Worm (Caenorhabditis elegans) whole organism, midembryonic: Measurements from ENCODE around the gene C46H3.1.

Source experiments
- T22C8.4 ChIP-seq: fragments of 200-800 bp; sonication (Bioruptor generic); IDR thresholded peaks from 2 replicates; pipeline ENCODE4 v1.3.6; 2022; ENCODE audit warnings: missing genetic modification characterization, missing compliant biosample characterization
- cog-1 ChIP-seq: sonication (generic microtip); optimal IDR thresholded peaks from 2 replicates; lab custom pipeline; 2016; ENCODE audit warnings: missing genetic modification characterization, missing compliant biosample characterization
- flt-1 ChIP-seq: fragments of 200-800 bp; sonication (Bioruptor generic); IDR thresholded peaks from 2 replicates; pipeline ENCODE4 v1.3.6; 2022; ENCODE audit warnings: missing genetic modification characterization, missing compliant biosample characterization
- klf-2 ChIP-seq: fragments of 200-800 bp; sonication (Bioruptor generic); conservative IDR thresholded peaks from 2 replicates; pipeline ENCODE4 v1.3.6; 2022; ENCODE audit warnings: missing genetic modification reagents, missing genetic modification characterization, missing compliant biosample characterization
- med-1 ChIP-seq: sonication (generic microtip); optimal IDR thresholded peaks from 2 replicates; lab custom pipeline; 2017; ENCODE audit warnings: missing genetic modification characterization, mild to moderate bottlenecking, missing compliant biosample characterization, antibody characterized with exemption, missing genetic modification reagents; ENCODE audit not compliant: insufficient read depth
- ref-1 ChIP-seq: fragments of 200-800 bp; sonication (Bioruptor generic); conservative IDR thresholded peaks from 2 replicates; pipeline ENCODE4 v1.3.6; 2022; ENCODE audit warnings: missing genetic modification reagents, missing genetic modification characterization, missing compliant biosample characterization
- tab-1 ChIP-seq: fragments of 200-800 bp; sonication (Bioruptor generic); IDR thresholded peaks from 2 replicates; pipeline ENCODE4 v1.3.6; 2022; ENCODE audit warnings: missing genetic modification characterization, missing compliant biosample characterization
- ztf-23 ChIP-seq: fragments of 200-800 bp; sonication (Bioruptor generic); IDR thresholded peaks from 2 replicates; pipeline ENCODE4 v1.3.6; 2022; ENCODE audit warnings: missing genetic modification reagents, missing genetic modification characterization, missing compliant biosample characterization
- ztf-29 ChIP-seq: fragments of 200-800 bp; sonication (Bioruptor generic); IDR thresholded peaks from 2 replicates; pipeline ENCODE4 v1.3.6; 2022; ENCODE audit warnings: missing genetic modification reagents, missing genetic modification characterization, missing compliant biosample characterization

C46H3.1 gene

ce11 chrX:1185474-1185873 lies 23.7 kb upstream of the C46H3.1 start:
- TF ChIP-seq T22C8.4 (GFP tag; lab: Robert Waterston, UW) (no peak), ref-1 (GFP tag; lab: Robert Waterston, UW) (no peak), ztf-29 (no peak), tab-1 (no peak)

- TF ChIP-seq cog-1 (tag; lab: Kevin White, UChicago), result peak; percentile 3
- TF ChIP-seq klf-2 (GFP tag; lab: Robert Waterston, UW), result no peak
Observed at ce11 chrX:1191582-1191981, 17.6 kb upstream of the C46H3.1 start, which contains the start of gene T13G4.4. TSS of gene T13G4.4 (minus strand) at chrX:1191678.

- TF ChIP-seq tab-1 (no peak), cog-1 (tag; lab: Kevin White, UChicago) (no peak)
Observed at ce11 chrX:1192848-1193247, 16.3 kb upstream of the C46H3.1 start, which contains the start of gene T13G4.1. TSS of gene T13G4.1 (plus strand) at chrX:1193148.

- TF ChIP-seq klf-2 (GFP tag; lab: Robert Waterston, UW), result 0 out of 2 replicates have a peak, but pooled peaks have one; percentile 7
Observed at ce11 chrX:1195178-1195750, 13.9 kb upstream of the C46H3.1 start.

ce11 chrX:1202638-1203037 lies 6.6 kb upstream of the C46H3.1 start:
- TF ChIP-seq ref-1 (GFP tag; lab: Robert Waterston, UW) (no peak), klf-2 (GFP tag; lab: Robert Waterston, UW) (no peak), ztf-29 (no peak), ztf-23 (no peak), tab-1 (no peak), T22C8.4 (GFP tag; lab: Robert Waterston, UW) (no peak), flt-1 (GFP tag; lab: Robert Waterston, UW) (no peak), cog-1 (tag; lab: Kevin White, UChicago) (no peak), med-1 (no peak)

ce11 chrX:1206029-1206428 lies 3.2 kb upstream of the C46H3.1 start, which contains the start of gene T13G4.7:
TSS of gene T13G4.7 (minus strand) at chrX:1206129.
- TF ChIP-seq ref-1 (GFP tag; lab: Robert Waterston, UW), result no peak
- TF ChIP-seq med-1, result no peak
- no peak for TF ChIP-seq flt-1 (GFP tag; lab: Robert Waterston, UW)
- TF ChIP-seq cog-1 (tag; lab: Kevin White, UChicago), result no peak
- no peak for TF ChIP-seq klf-2 (GFP tag; lab: Robert Waterston, UW)
- TF ChIP-seq ztf-29, result no peak
- TF ChIP-seq T22C8.4 (GFP tag; lab: Robert Waterston, UW), result no peak
- no peak for TF ChIP-seq ztf-23
- no peak for TF ChIP-seq tab-1

ce11 chrX:1207915-1208314 lies 1.3 kb upstream of the C46H3.1 start:
- TF ChIP-seq med-1 (no peak), T22C8.4 (GFP tag; lab: Robert Waterston, UW) (no peak), ztf-23 (no peak), flt-1 (GFP tag; lab: Robert Waterston, UW) (no peak)

ce11 chrX:1213136-1213535 lies 3.9 kb downstream of the C46H3.1 start:
- TF ChIP-seq klf-2 (GFP tag; lab: Robert Waterston, UW) (no peak), cog-1 (tag; lab: Kevin White, UChicago) (no peak), tab-1 (no peak), flt-1 (GFP tag; lab: Robert Waterston, UW) (no peak), ztf-29 (no peak), ztf-23 (no peak), med-1 (no peak), ref-1 (GFP tag; lab: Robert Waterston, UW) (no peak), T22C8.4 (GFP tag; lab: Robert Waterston, UW) (no peak)

- TF ChIP-seq flt-1 (GFP tag; lab: Robert Waterston, UW), result no peak
- TF ChIP-seq klf-2 (GFP tag; lab: Robert Waterston, UW), result no peak
- TF ChIP-seq ztf-23, result no peak
- TF ChIP-seq ref-1 (GFP tag; lab: Robert Waterston, UW), result no peak
- TF ChIP-seq ztf-29, result no peak
- TF ChIP-seq med-1, result no peak
- no peak for TF ChIP-seq tab-1
- TF ChIP-seq T22C8.4 (GFP tag; lab: Robert Waterston, UW), result no peak
- TF ChIP-seq cog-1 (tag; lab: Kevin White, UChicago), result no peak
Observed at ce11 chrX:1216833-1217232, 7.6 kb downstream of the C46H3.1 start.

ce11 chrX:1218457-1218856 lies 9.3 kb downstream of the C46H3.1 start:
- no peak for TF ChIP-seq flt-1 (GFP tag; lab: Robert Waterston, UW)
- TF ChIP-seq klf-2 (GFP tag; lab: Robert Waterston, UW), result no peak
- TF ChIP-seq ztf-29, result no peak
- no peak for TF ChIP-seq ref-1 (GFP tag; lab: Robert Waterston, UW)
- TF ChIP-seq tab-1, result no peak
- TF ChIP-seq T22C8.4 (GFP tag; lab: Robert Waterston, UW), result no peak
- no peak for TF ChIP-seq ztf-23
- no peak for TF ChIP-seq cog-1 (tag; lab: Kevin White, UChicago)
- no peak for TF ChIP-seq med-1

ce11 chrX:1222391-1222790 lies 13.2 kb downstream of the C46H3.1 start:
- TF ChIP-seq T22C8.4 (GFP tag; lab: Robert Waterston, UW) (peak; percentile 48; the same call in 1 of the 2 replicates), klf-2 (GFP tag; lab: Robert Waterston, UW) (no peak)
